Fruit fly (Drosophila melanogaster) whole organism, wandering third instar larva: ENCODE data around the gene CG31910.
A peak's percentile ranks its signal among the peaks of the same experiment; 100 is the strongest.

Experiments used
- Abd-B ChIP-seq: fragments of >200 bp; optimal IDR thresholded peaks from 2 replicates; lab custom pipeline; 2017; ENCODE audit warnings: missing biosample characterization, missing genetic modification characterization
- Dfd ChIP-seq: fragments of >200 bp; optimal IDR thresholded peaks from 2 replicates; lab custom pipeline; 2017; ENCODE audit warnings: missing biosample characterization, missing genetic modification characterization
- Mio ChIP-seq: sonication (Bioruptor generic); optimal IDR thresholded peaks from 2 replicates; lab custom pipeline; 2016; ENCODE audit warnings: missing biosample characterization, missing genetic modification characterization
- br ChIP-seq: fragments of 200-800 bp; sonication (Bioruptor generic); optimal IDR thresholded peaks from 2 replicates; lab custom pipeline; 2016; ENCODE audit warnings: missing biosample characterization, missing genetic modification characterization
- brk ChIP-seq: fragments of 200-800 bp; sonication (Bioruptor generic); optimal IDR thresholded peaks from 2 replicates; lab custom pipeline; 2016; ENCODE audit warnings: missing biosample characterization, mild to moderate bottlenecking, missing genetic modification characterization
- dl ChIP-seq, 2 experiments: fragments of 175-275, 200-275 bp in 1 of 2; fragments of 200-275 bp in 1 of 2; sonication (Bioruptor generic); optimal IDR thresholded peaks; lab custom pipeline; 2018; ENCODE audit warnings: mild to moderate bottlenecking in 2 of 2, missing biosample characterization in 2 of 2, missing genetic modification characterization in 2 of 2, moderate library complexity in 2 of 2; ENCODE audit not compliant: partially characterized antibody in 2 of 2, insufficient read depth in 1 of 2
- foxo ChIP-seq, 2 experiments: fragments of 200-800 bp; sonication (Bioruptor generic); optimal IDR thresholded peaks; 2 replicates in 1 of 2; 3 replicates in 1 of 2; lab custom pipeline; 2016 to 2017; ENCODE audit warnings: missing biosample characterization in 2 of 2, missing genetic modification characterization in 2 of 2
- h ChIP-seq: fragments of 200-800 bp; sonication (Bioruptor generic); optimal IDR thresholded peaks from 3 replicates; lab custom pipeline; 2016; ENCODE audit warnings: missing biosample characterization, mild to moderate bottlenecking, missing genetic modification characterization
- psq ChIP-seq: fragments of 200-800 bp; sonication (Bioruptor generic); optimal IDR thresholded peaks from 3 replicates; lab custom pipeline; 2017; ENCODE audit warnings: missing biosample characterization, mild to moderate bottlenecking, missing genetic modification characterization, moderate library complexity
- rgr ChIP-seq: fragments of 200-800 bp; sonication (Bioruptor generic); optimal IDR thresholded peaks from 3 replicates; lab custom pipeline; 2016; ENCODE audit warnings: missing biosample characterization, mild to moderate bottlenecking, missing genetic modification characterization

- TF ChIP-seq Abd-B (GFP tag; lab: Kevin White, UChicago) (peak; percentile 25), dl (GFP tag; optimal IDR thresholded peaks at IDR 0.05; lab: Kevin White, UChicago; ENCODE audit: insufficient read depth in 1 of 2, partially characterized antibody in 2 of 2) (no peak), Mio (GFP tag; lab: Kevin White, UChicago) (no peak), foxo (GFP tag; optimal IDR thresholded peaks at IDR 0.05; lab: Kevin White, UChicago) (no peak), rgr (GFP tag; lab: Kevin White, UChicago) (no peak), brk (GFP tag; lab: Kevin White, UChicago) (no peak), br (GFP tag; lab: Kevin White, UChicago) (no peak), Dfd (no peak), psq (no peak), h (GFP tag; lab: Kevin White, UChicago) (no peak)
These were observed 21.5 kb downstream of the CG31910 start, which contains the start of gene Liprin-alpha for dm6 chr2L:6723750-6724503.
